Worm (Caenorhabditis elegans): ENCODE measurements around the gene lgc-15.

- TF ChIP-seq madf-2 (tag; optimal IDR thresholded peaks at IDR 0.05), result no peak
- peak; percentile 65 for TF ChIP-seq elt-2 (tag; optimal IDR thresholded peaks at IDR 0.05)
Measured at ce11 chrX:12154055-12154898, 40.2 kb downstream of the lgc-15 start, which contains the start of gene mfsd-11.
